Worm (Caenorhabditis elegans): Measurements from ENCODE around the gene C17B7.3.

ce11 chrV:3355544-3355943 is 12.9 kb downstream of the C17B7.3 start:
- TF ChIP-seq nhr-179 (tag; optimal IDR thresholded peaks at IDR 0.05) (no peak), C06A6.2 (GFP tag; conservative IDR thresholded peaks at IDR 0.05) (no peak), egrh-3 (GFP tag; IDR thresholded peaks at IDR 0.05) (no peak), nfyb-1 (GFP tag; IDR thresholded peaks at IDR 0.05) (no peak), bed-2 (GFP tag; IDR thresholded peaks at IDR 0.05) (no peak)

Data from whole organism, young adult.